Worm (Caenorhabditis elegans): Measurements from ENCODE around the gene twk-11.

Gene twk-11

ce11 chrV:7036475-7036874 is at the start of gene twk-11:
Gene twk-11, minus strand, starts transcription at chrV:7036575.
- TF ChIP-seq pha-4 (tag; optimal IDR thresholded peaks at IDR 0.05) (peak; percentile 20), sptf-1 (tag; optimal IDR thresholded peaks at IDR 0.05) (no peak), hlh-1 (tag; optimal IDR thresholded peaks at IDR 0.05) (no peak), sem-2 (GFP tag; optimal IDR thresholded peaks at IDR 0.05) (no peak), unc-39 (tag; optimal IDR thresholded peaks at IDR 0.05) (no peak), ceh-39 (tag; optimal IDR thresholded peaks at IDR 0.05) (no peak)

ce11 chrV:7085518-7086104 is 49.2 kb upstream of the twk-11 start, which contains the start of gene VC5.2:
Gene VC5.2, plus strand, starts transcription at chrV:7085956.
- TF ChIP-seq ham-2 (GFP tag; optimal IDR thresholded peaks at IDR 0.05) (no peak), unc-62 (GFP tag; optimal IDR thresholded peaks at IDR 0.05) (peak; percentile 91)

- TF ChIP-seq elt-3 (tag; optimal IDR thresholded peaks at IDR 0.05) (no peak), lsy-2 (tag; optimal IDR thresholded peaks at IDR 0.05) (peak; percentile 51), lin-13 (tag; optimal IDR thresholded peaks at IDR 0.05) (peak; percentile 2), zip-8 (tag; optimal IDR thresholded peaks at IDR 0.05) (no peak), elt-1 (tag; optimal IDR thresholded peaks at IDR 0.05; ENCODE audit: borderline replicate concordance, insufficient read depth) (no peak), sptf-1 (tag; optimal IDR thresholded peaks at IDR 0.05) (peak; percentile 22), ceh-43 (GFP tag; optimal IDR thresholded peaks at IDR 0.05) (no peak), hlh-1 (tag; optimal IDR thresholded peaks at IDR 0.05) (no peak), ces-1 (GFP tag; optimal IDR thresholded peaks at IDR 0.05) (no peak), unc-62 (GFP tag; optimal IDR thresholded peaks at IDR 0.05) (no peak), ham-2 (GFP tag; optimal IDR thresholded peaks at IDR 0.05) (no peak)
These were observed 48.3 kb upstream of the twk-11 start, which contains the start of gene mys-1 for ce11 chrV:7084612-7085139. Gene mys-1, minus strand, starts transcription at chrV:7084662.

ce11 chrV:7079388-7079787 is 43.0 kb upstream of the twk-11 start:
- no peak for TF ChIP-seq drap-1 (GFP tag; optimal IDR thresholded peaks at IDR 0.05)
- no peak for TF ChIP-seq elt-1 (tag; optimal IDR thresholded peaks at IDR 0.05; ENCODE audit: borderline replicate concordance, insufficient read depth)
- no peak for TF ChIP-seq ham-2 (GFP tag; optimal IDR thresholded peaks at IDR 0.05)
- TF ChIP-seq flh-1 (GFP tag; optimal IDR thresholded peaks at IDR 0.05) = no peak
- TF ChIP-seq nhr-2 (tag; optimal IDR thresholded peaks at IDR 0.05) = no peak
- no peak for TF ChIP-seq sptf-1 (tag; optimal IDR thresholded peaks at IDR 0.05)
- no peak for TF ChIP-seq bed-3 (GFP tag; optimal IDR thresholded peaks at IDR 0.05)
- TF ChIP-seq hlh-1 (tag; optimal IDR thresholded peaks at IDR 0.05) = no peak

- TF ChIP-seq nhr-2 (tag; optimal IDR thresholded peaks at IDR 0.05) (no peak), mep-1 (tag; optimal IDR thresholded peaks at IDR 0.05) (no peak), blmp-1 (tag; optimal IDR thresholded peaks at IDR 0.05) (no peak), elt-3 (tag; optimal IDR thresholded peaks at IDR 0.05) (no peak), bed-3 (GFP tag; optimal IDR thresholded peaks at IDR 0.05) (no peak), M03D4.4 (tag; optimal IDR thresholded peaks at IDR 0.05) (no peak), ceh-39 (tag; optimal IDR thresholded peaks at IDR 0.05) (no peak), lin-32 (GFP tag; optimal IDR thresholded peaks at IDR 0.05) (no peak), ztf-11 (tag; optimal IDR thresholded peaks at IDR 0.05) (no peak), unc-62 (GFP tag; optimal IDR thresholded peaks at IDR 0.05) (no peak)
These were observed 42.4 kb upstream of the twk-11 start for ce11 chrV:7078765-7079164.

- TF ChIP-seq pha-4 (tag; optimal IDR thresholded peaks at IDR 0.05) (no peak), nhr-76 (tag; optimal IDR thresholded peaks at IDR 0.05) (no peak), elt-3 (tag; optimal IDR thresholded peaks at IDR 0.05) (no peak), ceh-39 (tag; optimal IDR thresholded peaks at IDR 0.05) (no peak), blmp-1 (tag; optimal IDR thresholded peaks at IDR 0.05) (no peak), nhr-237 (tag; optimal IDR thresholded peaks at IDR 0.05) (no peak), drap-1 (GFP tag; optimal IDR thresholded peaks at IDR 0.05) (no peak), M03D4.4 (tag; optimal IDR thresholded peaks at IDR 0.05) (no peak), ztf-11 (tag; optimal IDR thresholded peaks at IDR 0.05) (no peak), unc-39 (tag; optimal IDR thresholded peaks at IDR 0.05) (no peak), mep-1 (tag; optimal IDR thresholded peaks at IDR 0.05) (no peak), ham-2 (GFP tag; optimal IDR thresholded peaks at IDR 0.05) (no peak)
These were observed 39.8 kb upstream of the twk-11 start for ce11 chrV:7076161-7076560.

- TF ChIP-seq lin-13 (tag; optimal IDR thresholded peaks at IDR 0.05) (no peak), ceh-83 (GFP tag; optimal IDR thresholded peaks at IDR 0.05) (no peak), nhr-28 (tag; optimal IDR thresholded peaks at IDR 0.05) (no peak), blmp-1 (tag; optimal IDR thresholded peaks at IDR 0.05) (no peak), sptf-1 (tag; optimal IDR thresholded peaks at IDR 0.05) (no peak), unc-62 (GFP tag; optimal IDR thresholded peaks at IDR 0.05) (no peak), nhr-12 (tag; optimal IDR thresholded peaks at IDR 0.05) (no peak)
These were observed 39.3 kb upstream of the twk-11 start, which contains the start of gene npa-1 for ce11 chrV:7075646-7076045. Gene npa-1, plus strand, starts transcription at chrV:7075787.

Measured in whole organism, mixed stage, embryonic.